Worm (Caenorhabditis elegans) whole organism, young adult: ENCODE data around the gene F20D6.1.

Experiments
- F37B4.10 ChIP-seq: fragments of 200-800 bp; sonication (Bioruptor generic); IDR thresholded peaks from 2 replicates; pipeline ENCODE4 v1.3.6; 2022; ENCODE audit warnings: missing genetic modification characterization, missing compliant biosample characterization
- aptf-3 ChIP-seq: fragments of 200-800 bp; sonication (Bioruptor generic); IDR thresholded peaks from 2 replicates; pipeline ENCODE4 v1.3.6; 2022; ENCODE audit warnings: missing genetic modification characterization, missing compliant biosample characterization

DNA sequence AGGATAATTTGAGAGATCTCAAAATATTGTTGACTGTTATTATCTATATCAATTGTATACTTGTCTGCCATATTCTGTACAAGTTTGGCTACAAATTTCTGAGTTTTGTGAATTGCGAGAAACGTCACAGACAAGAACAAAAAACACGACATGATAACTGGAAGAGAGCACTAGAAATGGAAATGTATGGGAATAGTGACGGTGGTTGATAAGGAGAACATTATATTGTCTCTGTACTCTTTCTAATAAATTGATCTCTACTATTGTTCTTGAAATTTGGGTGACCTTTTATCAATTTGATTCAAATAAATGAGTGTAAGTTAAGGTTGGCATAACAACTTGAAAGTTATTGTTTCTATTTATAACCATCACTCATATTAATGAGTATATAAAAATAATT is 22.3 kb downstream of the F20D6.1 start:
- TF ChIP-seq aptf-3: no peak
- TF ChIP-seq F37B4.10 (GFP tag; lab: Robert Waterston, UW): no peak
